Fruit fly (Drosophila melanogaster): ENCODE results near the gene Pgant4.

Pgant4 gene

DNA sequence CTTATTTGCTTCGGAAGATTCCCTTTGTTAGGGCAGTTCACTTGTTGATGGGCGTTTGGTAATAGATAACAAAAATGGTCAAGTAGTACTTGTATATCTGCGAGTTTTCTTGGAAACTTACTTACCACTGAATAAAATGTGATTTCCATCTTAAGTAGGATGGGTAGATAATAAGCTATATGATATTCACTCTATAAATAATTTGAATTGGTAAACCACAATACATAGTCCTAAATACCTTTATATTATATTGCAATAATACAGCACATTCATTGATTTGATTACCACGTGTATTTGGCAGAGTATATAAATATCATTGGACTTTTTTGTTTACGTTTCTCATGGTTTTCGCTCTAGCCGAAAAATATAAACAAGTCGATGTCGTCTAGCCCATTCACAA lies 3.5 kb downstream of the Pgant4 start (continued):
- TF ChIP-seq Ets65A (GFP tag): no peak
- no peak for TF ChIP-seq CG17802 (tag; optimal IDR thresholded peaks at IDR 0.05)
- TF ChIP-seq gcm2 (GFP tag; optimal IDR thresholded peaks at IDR 0.05): no peak
- TF ChIP-seq tup (GFP tag; optimal IDR thresholded peaks at IDR 0.05): no peak
- TF ChIP-seq E2f1 (GFP tag; IDR thresholded peaks at IDR 0.05): 0 out of 2 replicates have a peak, but pooled peaks have one; percentile 54
- TF ChIP-seq CG10565 (GFP tag; optimal IDR thresholded peaks at IDR 0.05): no peak
- TF ChIP-seq CG10274 (GFP tag; optimal IDR thresholded peaks at IDR 0.05): peak; percentile 48
- TF ChIP-seq bab2 (GFP tag; optimal IDR thresholded peaks at IDR 0.05): peak; percentile 50
- TF ChIP-seq CG43689 (GFP tag; IDR thresholded peaks at IDR 0.05): no peak
- TF ChIP-seq eve (GFP tag; optimal IDR thresholded peaks at IDR 0.05): no peak
- TF ChIP-seq en (GFP tag; optimal IDR thresholded peaks at IDR 0.05): peak; percentile 18
- no peak for TF ChIP-seq ftz-f1 (GFP tag; optimal IDR thresholded peaks at IDR 0.05)
- no peak for TF ChIP-seq Blimp-1 (GFP tag; optimal IDR thresholded peaks at IDR 0.05)
- TF ChIP-seq CG15514 (GFP tag; optimal IDR thresholded peaks at IDR 0.05): no peak
- no peak for TF ChIP-seq MBD-R2 (GFP tag; IDR thresholded peaks at IDR 0.05)
- peak; percentile 10 for TF ChIP-seq cato (GFP tag; optimal IDR thresholded peaks at IDR 0.05; ENCODE audit: borderline replicate concordance)
- TF ChIP-seq chinmo (GFP tag; IDR thresholded peaks at IDR 0.05; ENCODE audit: partially characterized antibody): no peak
- TF ChIP-seq dmrt11E (tag; optimal IDR thresholded peaks at IDR 0.05): peak; percentile 26
- peak; percentile 37; the same call in 1 of the 2 replicates for TF ChIP-seq klu (GFP tag; IDR thresholded peaks at IDR 0.05)
- TF ChIP-seq slou (GFP tag; optimal IDR thresholded peaks at IDR 0.05): peak; percentile 50
- no peak for TF ChIP-seq CG2202 (tag; optimal IDR thresholded peaks at IDR 0.05)
- TF ChIP-seq disco-r (GFP tag; optimal IDR thresholded peaks at IDR 0.05): peak; percentile 8
- TF ChIP-seq CG10959 (GFP tag; IDR thresholded peaks at IDR 0.05): no peak
- TF ChIP-seq Doc2 (GFP tag; IDR thresholded peaks at IDR 0.05): no peak
- TF ChIP-seq CG16863 (GFP tag; optimal IDR thresholded peaks at IDR 0.05): peak; percentile 1
- no peak for TF ChIP-seq crol (GFP tag; IDR thresholded peaks at IDR 0.05)
- no peak for TF ChIP-seq ato (GFP tag; IDR thresholded peaks at IDR 0.05; ENCODE audit: partially characterized antibody)
- no peak for TF ChIP-seq zfh1 (GFP tag; IDR thresholded peaks at IDR 0.05)
- TF ChIP-seq HLH4C (GFP tag; IDR thresholded peaks at IDR 0.05; ENCODE audit: partially characterized antibody): no peak
- no peak for TF ChIP-seq Rx (GFP tag; IDR thresholded peaks at IDR 0.05)
- TF ChIP-seq br (optimal IDR thresholded peaks at IDR 0.05): no peak
- no peak for TF ChIP-seq Sry-β (GFP tag; optimal IDR thresholded peaks at IDR 0.05)
- TF ChIP-seq sima (GFP tag; optimal IDR thresholded peaks at IDR 0.05): no peak
- TF ChIP-seq CG7271 (tag; optimal IDR thresholded peaks at IDR 0.05): no peak
- TF ChIP-seq Eip74EF (GFP tag; optimal IDR thresholded peaks at IDR 0.05): peak in 1 of 2 experiments; percentile 54
- peak; percentile 10 for TF ChIP-seq CG9609 (GFP tag; optimal IDR thresholded peaks at IDR 0.05)
- peak; percentile 4 for TF ChIP-seq eyg (GFP tag; optimal IDR thresholded peaks at IDR 0.05)
- TF ChIP-seq CG11398 (GFP tag; optimal IDR thresholded peaks at IDR 0.05): no peak
- no peak for TF ChIP-seq CG12299 (tag; optimal IDR thresholded peaks at IDR 0.05)
- TF ChIP-seq CG6854 (GFP tag; optimal IDR thresholded peaks at IDR 0.05): peak; percentile 3
- TF ChIP-seq CG6175 (GFP tag; IDR thresholded peaks at IDR 0.05): no peak
- TF ChIP-seq Opbp (GFP tag; IDR thresholded peaks at IDR 0.05; ENCODE audit: partially characterized antibody): no peak
- peak; percentile 26 for TF ChIP-seq CG12744 (GFP tag; optimal IDR thresholded peaks at IDR 0.05)
- no peak for TF ChIP-seq chm (GFP tag; IDR thresholded peaks at IDR 0.05)
- TF ChIP-seq Dp (GFP tag; optimal IDR thresholded peaks at IDR 0.05): no peak
- TF ChIP-seq CG7372 (GFP tag; IDR thresholded peaks at IDR 0.05): peak; percentile 39; the same call in 1 of the 2 replicates
- TF ChIP-seq al (GFP tag; IDR thresholded peaks at IDR 0.05): peak; percentile 46; the same call in 1 of the 2 replicates
- TF ChIP-seq zen2 (GFP tag; IDR thresholded peaks at IDR 0.05; ENCODE audit: partially characterized antibody): no peak
- TF ChIP-seq Tbp (GFP tag; optimal IDR thresholded peaks at IDR 0.05): no peak
- peak; percentile 78 for TF ChIP-seq dmrt99B (tag; optimal IDR thresholded peaks at IDR 0.05)
- no peak for TF ChIP-seq C15 (GFP tag; IDR thresholded peaks at IDR 0.05)
- TF ChIP-seq Atf-2 (GFP tag; optimal IDR thresholded peaks at IDR 0.05): no peak
